Fruit fly (Drosophila melanogaster): ENCODE results near the gene CG6310.

Gene CG6310

dm6 chr3L:11096195-11096908 lies 26.7 kb upstream of the CG6310 start, which contains the start of the genes CG46439, Iyd and CG33947 (continued):
- TF ChIP-seq H2.0 (GFP tag; IDR thresholded peaks at IDR 0.05) = no peak
- TF ChIP-seq gem (tag; optimal IDR thresholded peaks at IDR 0.05) = peak; percentile 5
- no peak for TF ChIP-seq D19A (tag; optimal IDR thresholded peaks at IDR 0.05)
- TF ChIP-seq lbe (GFP tag; optimal IDR thresholded peaks at IDR 0.05) = peak; percentile 73

- TF ChIP-seq CG17568 (GFP tag; optimal IDR thresholded peaks at IDR 0.05) (no peak), sens (GFP tag) (peak; percentile 57)
Measured at dm6 chr3L:11094279-11094678, 24.6 kb upstream of the CG6310 start.

dm6 chr3L:11093046-11093520 lies 23.4 kb upstream of the CG6310 start, which contains the start of gene JIL-1:
Gene JIL-1 (minus strand): TSS chr3L:11093193.
- TF ChIP-seq CG7556 (GFP tag; optimal IDR thresholded peaks at IDR 0.05) = peak; percentile 27
- peak; percentile 89 for TF ChIP-seq CG7928 (GFP tag; optimal IDR thresholded peaks at IDR 0.05)
- peak; percentile 46 for TF ChIP-seq CG3407 (GFP tag; optimal IDR thresholded peaks at IDR 0.05)
- TF ChIP-seq CG15269 (tag; optimal IDR thresholded peaks at IDR 0.05) = peak; percentile 57
- TF ChIP-seq CG2129 (GFP tag; IDR thresholded peaks at IDR 0.05; ENCODE audit: partially characterized antibody) = peak; percentile 78
- TF ChIP-seq CG6689 (GFP tag; IDR thresholded peaks at IDR 0.05) = peak; percentile 31; the same call in 1 of the 2 replicates
- no peak for TF ChIP-seq CG15011 (GFP tag; optimal IDR thresholded peaks at IDR 0.05)
- TF ChIP-seq Atf-2 (GFP tag; optimal IDR thresholded peaks at IDR 0.05) = no peak
- TF ChIP-seq Ada2b (GFP tag; IDR thresholded peaks at IDR 0.05) = peak; percentile 66
- TF ChIP-seq dmrt99B (tag; optimal IDR thresholded peaks at IDR 0.05) = peak; percentile 16
- peak; percentile 65 for TF ChIP-seq CG10366 (GFP tag; IDR thresholded peaks at IDR 0.05)
- peak; percentile 63 for TF ChIP-seq Mad (GFP tag; optimal IDR thresholded peaks at IDR 0.05)
- no peak for TF ChIP-seq en (GFP tag; optimal IDR thresholded peaks at IDR 0.05)
- TF ChIP-seq gem (tag; optimal IDR thresholded peaks at IDR 0.05) = peak; percentile 59
- TF ChIP-seq CG12942 (GFP tag; optimal IDR thresholded peaks at IDR 0.05) = peak; percentile 60
- no peak for TF ChIP-seq CG15479 (GFP tag; optimal IDR thresholded peaks at IDR 0.05)
- TF ChIP-seq sug (tag; optimal IDR thresholded peaks at IDR 0.05) = peak; percentile 67
- TF ChIP-seq Eip74EF (GFP tag; optimal IDR thresholded peaks at IDR 0.05) = no peak
- no peak for TF ChIP-seq CG7271 (tag; optimal IDR thresholded peaks at IDR 0.05)
- TF ChIP-seq CG8765 (GFP tag; IDR thresholded peaks at IDR 0.05) = no peak
- no peak for TF ChIP-seq pros (GFP tag; optimal IDR thresholded peaks at IDR 0.05)
- TF ChIP-seq CG9727 (GFP tag; optimal IDR thresholded peaks at IDR 0.05) = peak; percentile 28
- peak; percentile 46 for TF ChIP-seq CG13624 (GFP tag; optimal IDR thresholded peaks at IDR 0.05)
- peak; percentile 54 for TF ChIP-seq Fer3 (tag; optimal IDR thresholded peaks at IDR 0.05)
- peak; percentile 77 for TF ChIP-seq hb (GFP tag; IDR thresholded peaks at IDR 0.05; ENCODE audit: partially characterized antibody)
- TF ChIP-seq h (optimal IDR thresholded peaks at IDR 0.05) = no peak
- no peak for TF ChIP-seq hkb (optimal IDR thresholded peaks at IDR 0.05)
- TF ChIP-seq hkb (GFP tag; IDR thresholded peaks at IDR 0.05) = peak; percentile 26; the same call in 1 of the 2 replicates
- peak; percentile 76 for TF ChIP-seq Xbp1 (GFP tag; optimal IDR thresholded peaks at IDR 0.05)
- TF ChIP-seq HmgZ (tag; optimal IDR thresholded peaks at IDR 0.05) = peak; percentile 49
- peak; percentile 94 for TF ChIP-seq CG6272 (GFP tag; IDR thresholded peaks at IDR 0.05)
- TF ChIP-seq jing (GFP tag; optimal IDR thresholded peaks at IDR 0.05) = no peak
- peak; percentile 87 for TF ChIP-seq knrl (GFP tag; IDR thresholded peaks at IDR 0.05; ENCODE audit: partially characterized antibody)
- TF ChIP-seq HLH3B (GFP tag; IDR thresholded peaks at IDR 0.05) = peak; percentile 35; the same call in 1 of the 2 replicates
- TF ChIP-seq MESR4 (GFP tag; optimal IDR thresholded peaks at IDR 0.05) = peak; percentile 70
- no peak for TF ChIP-seq CG5180 (GFP tag; optimal IDR thresholded peaks at IDR 0.05)
- TF ChIP-seq CG30403 (GFP tag; optimal IDR thresholded peaks at IDR 0.05) = peak; percentile 77
- TF ChIP-seq lab (GFP tag; optimal IDR thresholded peaks at IDR 0.05) = peak; percentile 65
- peak; percentile 93 for TF ChIP-seq Dbx (GFP tag; IDR thresholded peaks at IDR 0.05)
- TF ChIP-seq br (optimal IDR thresholded peaks at IDR 0.05) = no peak
- TF ChIP-seq CG14441 (GFP tag; IDR thresholded peaks at IDR 0.05) = peak; percentile 77
